Worm (Caenorhabditis elegans) whole organism, L4 larva: Measurements from ENCODE around the gene zzz-1.

Experiments used
- Y75B8A.6 ChIP-seq: fragments of 200-800 bp; sonication (Bioruptor generic); IDR thresholded peaks from 2 replicates; pipeline ENCODE4 v1.3.6; 2022; ENCODE audit warnings: missing genetic modification reagents, missing genetic modification characterization, missing compliant biosample characterization
- dve-1 ChIP-seq: sonication (generic microtip); optimal IDR thresholded peaks from 2 replicates; lab custom pipeline; 2017; ENCODE audit warnings: antibody characterized with exemption, mild to moderate bottlenecking, missing genetic modification characterization, missing compliant biosample characterization; ENCODE audit not compliant: insufficient read depth
- nhr-25 ChIP-seq: sonication (generic microtip); optimal IDR thresholded peaks from 2 replicates; lab custom pipeline; 2017; ENCODE audit warnings: missing genetic modification characterization, mild to moderate bottlenecking, missing compliant biosample characterization, antibody characterized with exemption, moderate library complexity, borderline replicate concordance; ENCODE audit not compliant: insufficient read depth
- unc-39 ChIP-seq: sonication (generic microtip); optimal IDR thresholded peaks from 2 replicates; lab custom pipeline; 2017; ENCODE audit warnings: missing biosample characterization, missing genetic modification characterization

DNA sequence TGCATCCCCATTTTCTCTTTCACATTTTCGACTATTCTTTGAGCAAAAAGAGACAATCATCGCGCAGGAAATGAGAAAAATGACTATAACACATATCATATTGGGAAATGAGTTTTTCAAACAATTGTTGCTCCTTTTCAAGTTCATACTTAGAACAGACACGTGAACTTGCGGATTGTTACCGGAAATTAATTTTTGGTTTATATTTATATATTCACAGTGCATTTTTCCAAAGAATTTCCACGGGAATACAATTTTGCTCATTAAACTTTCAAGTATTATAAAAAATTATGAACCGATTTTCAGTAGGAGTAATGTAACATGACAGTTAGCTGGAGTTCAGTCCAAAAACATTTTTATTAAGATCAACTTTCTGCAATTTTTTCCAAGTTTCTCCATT lies 14.3 kb upstream of the zzz-1 start, which contains the start of gene F58B4.7:
- no peak for TF ChIP-seq Y75B8A.6
- no peak for TF ChIP-seq nhr-25 (tag; lab: Kevin White, UChicago)
- TF ChIP-seq unc-39 (tag; lab: Kevin White, UChicago), result no peak
- no peak for TF ChIP-seq dve-1 (tag; lab: Kevin White, UChicago)
